Worm (Caenorhabditis elegans): ENCODE measurements around the gene ZC513.2.

- TF ChIP-seq skn-1 (tag; optimal IDR thresholded peaks at IDR 0.05) (no peak), lin-15B (tag; optimal IDR thresholded peaks at IDR 0.05) (no peak), aly-2 (tag; optimal IDR thresholded peaks at IDR 0.05) (no peak), eor-1 (tag; optimal IDR thresholded peaks at IDR 0.05) (no peak), snpc-4 (tag; optimal IDR thresholded peaks at IDR 0.05) (no peak), fkh-10 (GFP tag; optimal IDR thresholded peaks at IDR 0.05) (no peak), egl-27 (tag; optimal IDR thresholded peaks at IDR 0.05) (no peak), ZK546.5 (tag; optimal IDR thresholded peaks at IDR 0.05) (no peak)
These were observed 4.1 kb downstream of the ZC513.2 start, which contains the start of gene str-138 for ce11 chrV:8058359-8058758.
